Fruit fly (Drosophila melanogaster) whole organism, embryonic: Measurements from ENCODE around the gene Mgstl.
A peak's percentile ranks its signal among the peaks of the same experiment; 100 is the strongest.

ENCODE experiments used
- Abd-B ChIP-seq: fragments of 200-800 bp; sonication (Bioruptor generic); optimal IDR thresholded peaks from 2 replicates; lab custom pipeline; 2018; ENCODE audit warnings: missing biosample characterization, mild to moderate bottlenecking, missing genetic modification characterization, moderate library complexity
- CG11247 ChIP-seq: fragments of 200-800 bp; sonication (Bioruptor generic); IDR thresholded peaks from 2 replicates; pipeline ENCODE4 v1.3.6; 2022; ENCODE audit warnings: missing biosample characterization, missing genetic modification characterization
- CG12236 ChIP-seq: fragments of 200-800 bp; sonication (Bioruptor generic); optimal IDR thresholded peaks from 2 replicates; lab custom pipeline; 2016; ENCODE audit warnings: missing biosample characterization, missing genetic modification characterization
- CG13123 ChIP-seq: fragments of 200-800 bp; sonication (Bioruptor generic); optimal IDR thresholded peaks from 2 replicates; lab custom pipeline; 2016; ENCODE audit warnings: missing biosample characterization, missing genetic modification characterization
- CG13894 ChIP-seq: fragments of 200-800 bp; sonication (Bioruptor generic); optimal IDR thresholded peaks from 3 replicates; lab custom pipeline; 2018; ENCODE audit warnings: missing biosample characterization, mild to moderate bottlenecking, missing genetic modification characterization, moderate library complexity
- CG15601 ChIP-seq: fragments of 200-800 bp; sonication (Bioruptor generic); optimal IDR thresholded peaks from 3 replicates; lab custom pipeline; 2019; ENCODE audit warnings: missing biosample characterization, mild to moderate bottlenecking, missing genetic modification characterization, moderate library complexity
- CG15696 ChIP-seq: fragments of 200-800 bp; sonication (Bioruptor generic); optimal IDR thresholded peaks from 2 replicates; lab custom pipeline; 2019; ENCODE audit warnings: missing biosample characterization, mild to moderate bottlenecking, missing genetic modification characterization, moderate library complexity
- CG34376 ChIP-seq: fragments of 200-800 bp; sonication (Bioruptor generic); optimal IDR thresholded peaks from 2 replicates; lab custom pipeline; 2018; ENCODE audit warnings: missing biosample characterization, mild to moderate bottlenecking, missing genetic modification characterization
- CG3995 ChIP-seq: fragments of 200-800 bp; sonication (Bioruptor generic); optimal IDR thresholded peaks from 3 replicates; lab custom pipeline; 2016; ENCODE audit warnings: missing biosample characterization, missing genetic modification characterization
- CG4282 ChIP-seq: fragments of 200-800 bp; sonication (Bioruptor generic); optimal IDR thresholded peaks from 2 replicates; lab custom pipeline; 2016; ENCODE audit warnings: missing biosample characterization, missing genetic modification characterization
- CG4360 ChIP-seq: fragments of 200-800 bp; sonication (Bioruptor generic); IDR thresholded peaks from 2 replicates; pipeline ENCODE4 v1.3.6; 2022; ENCODE audit warnings: missing biosample characterization, missing genetic modification characterization
- CG5180 ChIP-seq: fragments of 200-800 bp; sonication (Bioruptor generic); optimal IDR thresholded peaks from 3 replicates; lab custom pipeline; 2017; ENCODE audit warnings: missing biosample characterization, missing genetic modification characterization, mild to moderate bottlenecking, moderate library complexity, missing genetic modification reagents
- CG6689 ChIP-seq: fragments of 200-800 bp; sonication (Bioruptor generic); IDR thresholded peaks from 2 replicates; pipeline ENCODE4 v1.3.6; 2022; ENCODE audit warnings: missing biosample characterization, missing genetic modification characterization
- CG7963 ChIP-seq: fragments of 200-800 bp; sonication (Bioruptor generic); IDR thresholded peaks from 3 replicates; pipeline ENCODE4 v1.3.6; 2022; ENCODE audit warnings: missing biosample characterization, missing genetic modification characterization; ENCODE audit not compliant: partially characterized antibody
- CG8089 ChIP-seq: fragments of 200-800 bp; sonication (Bioruptor generic); optimal IDR thresholded peaks from 3 replicates; lab custom pipeline; 2016; ENCODE audit warnings: missing biosample characterization, missing genetic modification characterization
- Deaf1 ChIP-seq: fragments of 200-800 bp; optimal IDR thresholded peaks from 3 replicates; lab custom pipeline; 2019; ENCODE audit warnings: missing biosample characterization, mild to moderate bottlenecking, missing genetic modification characterization, moderate library complexity
- Dip2 ChIP-seq: fragments of 200-800 bp; sonication (Bioruptor generic); IDR thresholded peaks from 2 replicates; pipeline ENCODE4 v1.3.6; 2022; ENCODE audit warnings: missing biosample characterization, missing genetic modification characterization
- Dll ChIP-seq: fragments of 200-800 bp; sonication (Bioruptor generic); IDR thresholded peaks from 4 replicates; pipeline ENCODE4 v1.3.6; 2022; ENCODE audit warnings: missing biosample characterization, missing genetic modification characterization; ENCODE audit not compliant: partially characterized antibody
- Fer1 ChIP-seq: fragments of 200-800 bp; sonication (Bioruptor generic); optimal IDR thresholded peaks from 2 replicates; lab custom pipeline; 2017; ENCODE audit warnings: missing biosample characterization, mild to moderate bottlenecking, missing genetic modification characterization
- Gsc ChIP-seq: fragments of 200-800 bp; sonication (Bioruptor generic); IDR thresholded peaks from 2 replicates; pipeline ENCODE4 v1.3.6; 2022; ENCODE audit warnings: missing biosample characterization, missing genetic modification characterization
- Hey ChIP-seq: fragments of 200-800 bp; sonication (Bioruptor generic); optimal IDR thresholded peaks from 3 replicates; lab custom pipeline; 2018; ENCODE audit warnings: missing biosample characterization, mild to moderate bottlenecking, missing genetic modification characterization
- Hr51 ChIP-seq, 2 experiments: fragments of 200-800 bp; sonication (Bioruptor generic); optimal IDR thresholded peaks; 2 replicates in 1 of 2; 3 replicates in 1 of 2; lab custom pipeline; 2016 to 2018; ENCODE audit warnings: missing biosample characterization in 2 of 2, missing genetic modification characterization in 2 of 2, mild to moderate bottlenecking in 1 of 2, moderate library complexity in 1 of 2
- Mes4 ChIP-seq: fragments of 200-800 bp; sonication (Bioruptor generic); optimal IDR thresholded peaks from 2 replicates; lab custom pipeline; 2016; ENCODE audit warnings: missing biosample characterization, missing genetic modification characterization
- Nf-YB ChIP-seq: fragments of 200-800 bp; sonication (Bioruptor generic); optimal IDR thresholded peaks from 3 replicates; lab custom pipeline; 2019; ENCODE audit warnings: missing biosample characterization, mild to moderate bottlenecking, missing genetic modification characterization, moderate library complexity
- Poxn ChIP-seq: fragments of 200-800 bp; sonication (Bioruptor generic); IDR thresholded peaks from 2 replicates; pipeline ENCODE4 v1.3.6; 2022; ENCODE audit warnings: missing biosample characterization, missing genetic modification characterization
- Side ChIP-seq: fragments of 200-800 bp; sonication (Bioruptor generic); optimal IDR thresholded peaks from 2 replicates; lab custom pipeline; 2016; ENCODE audit warnings: missing biosample characterization, missing genetic modification characterization
- YL-1 ChIP-seq: fragments of 200-800 bp; sonication (Bioruptor generic); optimal IDR thresholded peaks from 3 replicates; lab custom pipeline; 2017; ENCODE audit warnings: missing biosample characterization, mild to moderate bottlenecking, missing genetic modification characterization
- az2 ChIP-seq: fragments of 200-800 bp; sonication (Bioruptor generic); optimal IDR thresholded peaks from 3 replicates; lab custom pipeline; 2016; ENCODE audit warnings: missing biosample characterization, missing genetic modification characterization
- bbx ChIP-seq: fragments of 200-800 bp; sonication (Bioruptor generic); IDR thresholded peaks from 2 replicates; pipeline ENCODE4 v1.3.6; 2022; ENCODE audit warnings: missing biosample characterization, missing genetic modification characterization; ENCODE audit not compliant: partially characterized antibody
- bowl ChIP-seq: fragments of 200-800 bp; sonication (Bioruptor generic); IDR thresholded peaks from 2 replicates; pipeline ENCODE4 v1.3.6; 2022; ENCODE audit warnings: missing biosample characterization, missing genetic modification characterization
- chm ChIP-seq: fragments of 200-800 bp; sonication (Bioruptor generic); IDR thresholded peaks from 2 replicates; pipeline ENCODE4 v1.3.6; 2022; ENCODE audit warnings: missing biosample characterization, missing genetic modification characterization
- da ChIP-seq: fragments of 200-800 bp; sonication (Bioruptor generic); optimal IDR thresholded peaks from 2 replicates; lab custom pipeline; 2016; ENCODE audit warnings: missing biosample characterization, missing genetic modification characterization
- dan ChIP-seq: fragments of 200-800 bp; sonication (Bioruptor generic); IDR thresholded peaks from 2 replicates; pipeline ENCODE4 v1.3.6; 2022; ENCODE audit warnings: missing biosample characterization, missing genetic modification characterization
- dmrt11E ChIP-seq: fragments of 200-800 bp; sonication (Bioruptor generic); optimal IDR thresholded peaks from 3 replicates; lab custom pipeline; 2018; ENCODE audit warnings: missing biosample characterization, mild to moderate bottlenecking, missing genetic modification characterization, moderate library complexity
- ham ChIP-seq: fragments of 200-800 bp; sonication (Bioruptor generic); IDR thresholded peaks from 2 replicates; pipeline ENCODE4 v1.3.6; 2022; ENCODE audit warnings: missing biosample characterization, missing genetic modification characterization
- insv ChIP-seq, 2 experiments: fragments of 200-800 bp; sonication (Bioruptor generic); optimal IDR thresholded peaks; 3 replicates each; lab custom pipeline; 2016 to 2018; ENCODE audit warnings: missing biosample characterization in 2 of 2, missing genetic modification characterization in 2 of 2
- jumu ChIP-seq: fragments of 200-800 bp; sonication (Bioruptor generic); optimal IDR thresholded peaks from 3 replicates; lab custom pipeline; 2016; ENCODE audit warnings: missing biosample characterization, missing genetic modification characterization
- klu ChIP-seq: fragments of 200-800 bp; sonication (Bioruptor generic); IDR thresholded peaks from 2 replicates; pipeline ENCODE4 v1.3.6; 2022; ENCODE audit warnings: missing biosample characterization, missing genetic modification characterization
- maf-S ChIP-seq: fragments of 200-800 bp; sonication (Bioruptor generic); optimal IDR thresholded peaks from 2 replicates; lab custom pipeline; 2016; ENCODE audit warnings: missing biosample characterization, missing genetic modification characterization
- mld ChIP-seq: fragments of 200-800 bp; sonication (Bioruptor generic); IDR thresholded peaks from 3 replicates; pipeline ENCODE4 v1.3.6; 2022; ENCODE audit warnings: missing biosample characterization, missing genetic modification characterization; ENCODE audit not compliant: partially characterized antibody
- oc ChIP-seq: fragments of 200-800 bp; sonication (Bioruptor generic); optimal IDR thresholded peaks from 2 replicates; lab custom pipeline; 2018; ENCODE audit warnings: missing biosample characterization, mild to moderate bottlenecking, missing genetic modification characterization, moderate library complexity
- odd ChIP-seq: fragments of 200-800 bp; sonication (Bioruptor generic); optimal IDR thresholded peaks from 2 replicates; lab custom pipeline; 2017; ENCODE audit warnings: missing biosample characterization, mild to moderate bottlenecking, missing genetic modification characterization
- phol ChIP-seq: fragments of 200-800 bp; sonication (Bioruptor generic); optimal IDR thresholded peaks from 3 replicates; lab custom pipeline; 2018; ENCODE audit warnings: missing biosample characterization, mild to moderate bottlenecking, missing genetic modification characterization, moderate library complexity
- salm ChIP-seq: fragments of 200-800 bp; sonication (Bioruptor generic); optimal IDR thresholded peaks from 2 replicates; lab custom pipeline; 2018; ENCODE audit warnings: missing biosample characterization, mild to moderate bottlenecking, missing genetic modification characterization
- scrt ChIP-seq: fragments of 200-800 bp; sonication (Bioruptor generic); optimal IDR thresholded peaks from 2 replicates; lab custom pipeline; 2018; ENCODE audit warnings: missing biosample characterization, mild to moderate bottlenecking, missing genetic modification characterization, moderate library complexity
- seq ChIP-seq: fragments of 200-800 bp; sonication (Bioruptor generic); IDR thresholded peaks from 2 replicates; pipeline ENCODE4 v1.3.6; 2022; ENCODE audit warnings: missing biosample characterization, missing genetic modification characterization
- stwl ChIP-seq: fragments of 200-800 bp; sonication (Bioruptor generic); optimal IDR thresholded peaks from 3 replicates; lab custom pipeline; 2018; ENCODE audit warnings: missing biosample characterization, mild to moderate bottlenecking, missing genetic modification characterization, moderate library complexity
- twi ChIP-seq: fragments of 200-800 bp; optimal IDR thresholded peaks from 2 replicates; lab custom pipeline; 2019; ENCODE audit warnings: missing biosample characterization, mild to moderate bottlenecking, missing genetic modification characterization, moderate library complexity
- vvl ChIP-seq: fragments of 200-800 bp; sonication (Bioruptor generic); IDR thresholded peaks from 2 replicates; pipeline ENCODE4 v1.3.6; 2022; ENCODE audit warnings: missing biosample characterization, missing genetic modification characterization

The Mgstl gene

dm6 chrX:21053099-21053715, 11.3 kb downstream of the Mgstl start (continued):
- peak in 1 of 2 experiments; percentile 67 for TF ChIP-seq insv (GFP tag; optimal IDR thresholded peaks at IDR 0.05; lab: Kevin White, UChicago)
- peak; percentile 66 for TF ChIP-seq phol (tag; lab: Kevin White, UChicago)
- peak; percentile 77 for TF ChIP-seq Dll
- no peak for TF ChIP-seq dan (GFP tag; lab: Robert Waterston, UW)
- peak; percentile 71 for TF ChIP-seq maf-S (GFP tag; lab: Kevin White, UChicago)
- TF ChIP-seq Mes4 (GFP tag; lab: Kevin White, UChicago): peak; percentile 81
- TF ChIP-seq CG34376 (GFP tag; lab: Kevin White, UChicago): peak; percentile 90
- TF ChIP-seq CG11247 (GFP tag; lab: Robert Waterston, UW): peak; percentile 70
- TF ChIP-seq twi (tag; lab: Kevin White, UChicago): peak; percentile 44
- peak; percentile 81 for TF ChIP-seq scrt (GFP tag; lab: Kevin White, UChicago)
- TF ChIP-seq bbx (GFP tag; lab: Robert Waterston, UW): peak; percentile 79
- TF ChIP-seq Fer1: peak; percentile 87
- peak; percentile 74; the same call in 1 of the 3 replicates for TF ChIP-seq mld (GFP tag; lab: Robert Waterston, UW)
- TF ChIP-seq Hey (tag; lab: Kevin White, UChicago): peak; percentile 75
- TF ChIP-seq jumu (GFP tag; lab: Kevin White, UChicago): peak; percentile 54
- peak; percentile 58 for TF ChIP-seq CG5180
- no peak for TF ChIP-seq Gsc
- peak; percentile 60 for TF ChIP-seq salm
- TF ChIP-seq Poxn: no peak
- no peak for TF ChIP-seq da (GFP tag; lab: Kevin White, UChicago)
- peak; percentile 56 for TF ChIP-seq oc (tag; lab: Kevin White, UChicago)
- TF ChIP-seq odd (GFP tag; lab: Kevin White, UChicago): peak; percentile 83
- peak; percentile 49; the same call in 1 of the 2 replicates for TF ChIP-seq seq (GFP tag; lab: Robert Waterston, UW)
- peak; percentile 93 for TF ChIP-seq chm (GFP tag; lab: Robert Waterston, UW)
- TF ChIP-seq Deaf1: peak; percentile 3
- TF ChIP-seq stwl (tag; lab: Kevin White, UChicago): peak; percentile 39
- TF ChIP-seq Dip2 (GFP tag; lab: Robert Waterston, UW): no peak
- TF ChIP-seq ham (GFP tag; lab: Robert Waterston, UW): 0 out of 2 replicates have a peak, but pooled peaks have one; percentile 18
- peak; percentile 61; the same call in 1 of the 3 replicates for TF ChIP-seq CG7963 (GFP tag; lab: Robert Waterston, UW)
- TF ChIP-seq Abd-B: peak; percentile 19
- peak; percentile 34 for TF ChIP-seq CG4282 (GFP tag; lab: Kevin White, UChicago)
- TF ChIP-seq CG8089: peak; percentile 72
- TF ChIP-seq CG15601 (tag; lab: Kevin White, UChicago): peak; percentile 56
- TF ChIP-seq bowl (GFP tag; lab: Robert Waterston, UW): no peak
- TF ChIP-seq Nf-YB (GFP tag; lab: Kevin White, UChicago): peak; percentile 52
- TF ChIP-seq dmrt11E (tag; lab: Kevin White, UChicago): peak; percentile 55
- TF ChIP-seq CG13123: peak; percentile 42
- peak; percentile 64 for TF ChIP-seq CG3995 (GFP tag; lab: Kevin White, UChicago)
- TF ChIP-seq YL-1 (GFP tag; lab: Kevin White, UChicago): peak; percentile 89
- peak; percentile 55 to 69 for TF ChIP-seq Hr51 (GFP tag; optimal IDR thresholded peaks at IDR 0.05; lab: Kevin White, UChicago)
- peak; percentile 55; the same call in 1 of the 2 replicates for TF ChIP-seq CG4360 (GFP tag; lab: Robert Waterston, UW)
- TF ChIP-seq CG15696: peak; percentile 20
- peak; percentile 68 for TF ChIP-seq CG13894 (tag; lab: Kevin White, UChicago)
- peak; percentile 86 for TF ChIP-seq Side (GFP tag; lab: Kevin White, UChicago)
- no peak for TF ChIP-seq klu (GFP tag; lab: Robert Waterston, UW)
- peak; percentile 24; the same call in 1 of the 2 replicates for TF ChIP-seq CG6689 (GFP tag; lab: Robert Waterston, UW)
- peak; percentile 73 for TF ChIP-seq CG12236 (GFP tag; lab: Kevin White, UChicago)
- TF ChIP-seq vvl: peak; percentile 86
- peak; percentile 47 for TF ChIP-seq az2
